Fruit fly (Drosophila melanogaster) whole organism, prepupa: ENCODE measurements around the gene CG31883.

Source experiments
- Blimp-1 ChIP-seq: fragments of 200-800 bp; sonication (Bioruptor generic); optimal IDR thresholded peaks from 3 replicates; lab custom pipeline; 2017; ENCODE audit warnings: missing biosample characterization, missing genetic modification characterization, mild to moderate bottlenecking, moderate library complexity, missing genetic modification reagents
- CG10631 ChIP-seq: fragments of 200-800 bp; sonication (Bioruptor generic); optimal IDR thresholded peaks from 2 replicates; lab custom pipeline; 2016; ENCODE audit warnings: missing biosample characterization, missing genetic modification characterization
- CG10669 ChIP-seq: fragments of 200-800 bp; sonication (Bioruptor generic); optimal IDR thresholded peaks from 3 replicates; lab custom pipeline; 2018; ENCODE audit warnings: missing biosample characterization, mild to moderate bottlenecking, missing genetic modification characterization, moderate library complexity
- CG11294 ChIP-seq: fragments of 200-800 bp; sonication (Bioruptor generic); IDR thresholded peaks from 2 replicates; pipeline ENCODE4 v1.3.6; 2022; ENCODE audit warnings: missing biosample characterization, missing genetic modification characterization
- CG11762 ChIP-seq: fragments of 200-800 bp; sonication (Bioruptor generic); optimal IDR thresholded peaks from 3 replicates; lab custom pipeline; 2016; ENCODE audit warnings: missing biosample characterization, missing genetic modification characterization; ENCODE audit not compliant: insufficient read depth
- CG11902 ChIP-seq: fragments of 200-800 bp; sonication (Bioruptor generic); optimal IDR thresholded peaks from 3 replicates; lab custom pipeline; 2016; ENCODE audit warnings: missing biosample characterization, missing genetic modification characterization
- CG15336 ChIP-seq: fragments of 200-800 bp; sonication (Bioruptor generic); IDR thresholded peaks from 2 replicates; pipeline ENCODE4 v1.3.6; 2022; ENCODE audit warnings: missing biosample characterization, missing genetic modification characterization
- CG1621 ChIP-seq: fragments of 200-800 bp; sonication (Bioruptor generic); optimal IDR thresholded peaks from 3 replicates; lab custom pipeline; 2018; ENCODE audit warnings: missing biosample characterization, mild to moderate bottlenecking, missing genetic modification characterization
- CG16779 ChIP-seq: fragments of 200-800 bp; sonication (Bioruptor generic); optimal IDR thresholded peaks from 3 replicates; lab custom pipeline; 2017; ENCODE audit warnings: missing biosample characterization, mild to moderate bottlenecking, missing genetic modification characterization
- CG32006 ChIP-seq: fragments of 200-800 bp; sonication (Bioruptor generic); optimal IDR thresholded peaks from 3 replicates; lab custom pipeline; 2017; ENCODE audit warnings: missing biosample characterization, mild to moderate bottlenecking, missing genetic modification characterization
- CG34406 ChIP-seq: fragments of 200-800 bp; sonication (Bioruptor generic); optimal IDR thresholded peaks from 3 replicates; lab custom pipeline; 2016; ENCODE audit warnings: missing biosample characterization, missing genetic modification characterization
- CG3919 ChIP-seq: fragments of 200-800 bp; sonication (Bioruptor generic); optimal IDR thresholded peaks from 3 replicates; lab custom pipeline; 2016; ENCODE audit warnings: missing biosample characterization, missing genetic modification characterization
- CG6163 ChIP-seq: fragments of 200-800 bp; sonication (Bioruptor generic); IDR thresholded peaks from 3 replicates; pipeline ENCODE4 v1.3.6; 2022; ENCODE audit warnings: missing biosample characterization, missing genetic modification characterization
- CG6276 ChIP-seq: fragments of 200-800 bp; sonication (Bioruptor generic); optimal IDR thresholded peaks from 2 replicates; lab custom pipeline; 2017; ENCODE audit warnings: missing biosample characterization, mild to moderate bottlenecking, missing genetic modification characterization
- CG6792 ChIP-seq: fragments of 200-800 bp; sonication (Bioruptor generic); optimal IDR thresholded peaks from 3 replicates; lab custom pipeline; 2016; ENCODE audit warnings: missing biosample characterization, missing genetic modification characterization
- CG6808 ChIP-seq: fragments of 200-800 bp; sonication (Bioruptor generic); optimal IDR thresholded peaks from 3 replicates; lab custom pipeline; 2017; ENCODE audit warnings: missing biosample characterization, missing genetic modification characterization, mild to moderate bottlenecking, moderate library complexity, missing genetic modification reagents
- CG6854 ChIP-seq: fragments of 200-800 bp; sonication (Bioruptor generic); optimal IDR thresholded peaks from 2 replicates; lab custom pipeline; 2017; ENCODE audit warnings: missing biosample characterization, mild to moderate bottlenecking, missing genetic modification characterization
- CG7368 ChIP-seq: fragments of 200-800 bp; sonication (Bioruptor generic); optimal IDR thresholded peaks from 3 replicates; lab custom pipeline; 2016; ENCODE audit warnings: missing biosample characterization, missing genetic modification characterization
- CG8119 ChIP-seq: fragments of 200-800 bp; sonication (Bioruptor generic); IDR thresholded peaks from 3 replicates; pipeline ENCODE4 v1.3.6; 2022; ENCODE audit warnings: missing biosample characterization, missing genetic modification characterization
- CG8632 ChIP-seq: fragments of 200-800 bp; sonication (Bioruptor generic); optimal IDR thresholded peaks from 3 replicates; lab custom pipeline; 2016; ENCODE audit warnings: missing biosample characterization, missing genetic modification characterization
- CG9139 ChIP-seq: fragments of 200-800 bp; sonication (Bioruptor generic); optimal IDR thresholded peaks from 3 replicates; lab custom pipeline; 2017; ENCODE audit warnings: missing biosample characterization, mild to moderate bottlenecking, missing genetic modification characterization
- Eip75B ChIP-seq: fragments of 200-800 bp; sonication (Bioruptor generic); optimal IDR thresholded peaks from 3 replicates; lab custom pipeline; 2016; ENCODE audit warnings: missing biosample characterization, missing genetic modification characterization
- Eip78C ChIP-seq: fragments of 200-800 bp; sonication (Bioruptor generic); peaks from one replicate; lab custom pipeline; 2016; ENCODE audit warnings: missing biosample characterization, missing genetic modification characterization
- Ets21C ChIP-seq: fragments of 200-800 bp; sonication (Bioruptor generic); optimal IDR thresholded peaks from 3 replicates; lab custom pipeline; 2016; ENCODE audit warnings: missing biosample characterization, missing genetic modification characterization
- Gug ChIP-seq: fragments of 200-800 bp; sonication (Bioruptor generic); IDR thresholded peaks from 2 replicates; pipeline ENCODE4 v1.3.6; 2022; ENCODE audit warnings: missing biosample characterization, missing genetic modification characterization
- Hr39 ChIP-seq: fragments of 200-800 bp; sonication (Bioruptor generic); optimal IDR thresholded peaks from 2 replicates; lab custom pipeline; 2016; ENCODE audit warnings: missing biosample characterization, missing genetic modification characterization
- Lpt ChIP-seq: fragments of 200-800 bp; sonication (Bioruptor generic); optimal IDR thresholded peaks from 3 replicates; lab custom pipeline; 2016; ENCODE audit warnings: missing biosample characterization, missing genetic modification characterization
- Met ChIP-seq: fragments of 200-800 bp; sonication (Bioruptor generic); optimal IDR thresholded peaks from 3 replicates; lab custom pipeline; 2016; ENCODE audit warnings: missing biosample characterization, missing genetic modification characterization
- OdsH ChIP-seq: fragments of 200-800 bp; sonication (Bioruptor generic); optimal IDR thresholded peaks from 3 replicates; lab custom pipeline; 2016; ENCODE audit warnings: missing biosample characterization, missing genetic modification characterization
- Sox102F ChIP-seq: fragments of 200-800 bp; sonication (Bioruptor generic); optimal IDR thresholded peaks from 2 replicates; lab custom pipeline; 2016; ENCODE audit warnings: missing biosample characterization, mild to moderate bottlenecking, missing genetic modification characterization
- Sox14 ChIP-seq: fragments of 200-800 bp; sonication (Bioruptor generic); optimal IDR thresholded peaks from 3 replicates; lab custom pipeline; 2016; ENCODE audit warnings: missing biosample characterization, missing genetic modification characterization
- achi ChIP-seq: fragments of 200-800 bp; sonication (Bioruptor generic); optimal IDR thresholded peaks from 3 replicates; lab custom pipeline; 2016; ENCODE audit warnings: missing biosample characterization, missing genetic modification characterization
- acj6 ChIP-seq: fragments of 200-800 bp; sonication (Bioruptor generic); optimal IDR thresholded peaks from 3 replicates; lab custom pipeline; 2016; ENCODE audit warnings: missing biosample characterization, missing genetic modification characterization
- dsx ChIP-seq: fragments of 200-800 bp; optimal IDR thresholded peaks from 3 replicates; lab custom pipeline; 2019; ENCODE audit warnings: missing biosample characterization, mild to moderate bottlenecking, missing genetic modification characterization, moderate library complexity; ENCODE audit not compliant: poor library complexity, severe bottlenecking
- eg ChIP-seq: fragments of 200-800 bp; sonication (Bioruptor generic); IDR thresholded peaks from 3 replicates; pipeline ENCODE4 v1.3.6; 2022; ENCODE audit warnings: missing biosample characterization, missing genetic modification characterization
- fd59A ChIP-seq: fragments of 200-800 bp; sonication (Bioruptor generic); optimal IDR thresholded peaks from 2 replicates; lab custom pipeline; 2017; ENCODE audit warnings: missing biosample characterization, mild to moderate bottlenecking, missing genetic modification characterization, missing genetic modification reagents
- fkh ChIP-seq: fragments of 200-800 bp; sonication (Bioruptor generic); optimal IDR thresholded peaks from 3 replicates; lab custom pipeline; 2017; ENCODE audit warnings: missing biosample characterization, mild to moderate bottlenecking, missing genetic modification characterization, moderate library complexity
- net ChIP-seq: fragments of 200-800 bp; sonication (Bioruptor generic); optimal IDR thresholded peaks from 3 replicates; lab custom pipeline; 2016; ENCODE audit warnings: missing biosample characterization, missing genetic modification characterization
- pdm3 ChIP-seq: fragments of 200-800 bp; sonication (Bioruptor generic); optimal IDR thresholded peaks from 3 replicates; lab custom pipeline; 2016; ENCODE audit warnings: missing biosample characterization, missing genetic modification characterization
- salr ChIP-seq, 2 experiments: fragments of 200-800 bp; sonication (Bioruptor generic); optimal IDR thresholded peaks; 3 replicates each; lab custom pipeline; 2016 to 2018; ENCODE audit warnings: missing biosample characterization in 2 of 2, missing genetic modification characterization in 2 of 2, mild to moderate bottlenecking in 1 of 2
- spab ChIP-seq: fragments of 200-800 bp; sonication (Bioruptor generic); optimal IDR thresholded peaks from 2 replicates; lab custom pipeline; 2017; ENCODE audit warnings: missing biosample characterization, mild to moderate bottlenecking, missing genetic modification characterization, missing genetic modification reagents
- ss ChIP-seq, 2 experiments: fragments of 200-800 bp; sonication (Bioruptor generic); optimal IDR thresholded peaks; 2 replicates in 1 of 2; 3 replicates in 1 of 2; lab custom pipeline; 2017 to 2018; ENCODE audit warnings: mild to moderate bottlenecking in 2 of 2, missing biosample characterization in 2 of 2, missing genetic modification characterization in 2 of 2, moderate library complexity in 1 of 2
- svp ChIP-seq: fragments of 200-800 bp; sonication (Bioruptor generic); peaks from one replicate; lab custom pipeline; 2016; ENCODE audit warnings: missing biosample characterization, missing genetic modification characterization
- topi ChIP-seq: fragments of 200-800 bp; sonication (Bioruptor generic); optimal IDR thresholded peaks from 3 replicates; lab custom pipeline; 2016; ENCODE audit warnings: missing biosample characterization, missing genetic modification characterization

The CG31883 gene

DNA sequence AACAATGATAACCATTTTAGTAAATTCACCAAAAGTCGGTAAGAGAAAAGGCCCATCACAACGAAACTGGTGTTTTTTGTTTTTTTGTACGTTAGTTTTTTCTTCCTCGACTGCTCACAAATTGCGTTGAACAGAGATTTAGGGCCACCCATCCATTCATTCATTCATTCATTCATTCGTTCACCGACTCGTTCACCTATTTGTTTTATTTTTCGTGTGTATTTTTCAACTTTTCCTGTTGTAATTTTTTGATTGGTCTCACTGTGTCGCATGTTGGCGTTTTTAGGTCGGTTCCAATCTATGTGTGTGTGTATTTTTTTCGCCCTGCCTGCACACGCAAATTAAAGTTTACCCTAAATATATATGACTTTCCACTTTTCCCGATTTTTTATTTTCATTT, 3.4 kb upstream of the CG31883 start:
- TF ChIP-seq dsx (GFP tag; lab: Kevin White, UChicago) (no peak), salr (GFP tag; optimal IDR thresholded peaks at IDR 0.05; lab: Kevin White, UChicago) (no peak), Eip78C (peak; percentile 36)

DNA sequence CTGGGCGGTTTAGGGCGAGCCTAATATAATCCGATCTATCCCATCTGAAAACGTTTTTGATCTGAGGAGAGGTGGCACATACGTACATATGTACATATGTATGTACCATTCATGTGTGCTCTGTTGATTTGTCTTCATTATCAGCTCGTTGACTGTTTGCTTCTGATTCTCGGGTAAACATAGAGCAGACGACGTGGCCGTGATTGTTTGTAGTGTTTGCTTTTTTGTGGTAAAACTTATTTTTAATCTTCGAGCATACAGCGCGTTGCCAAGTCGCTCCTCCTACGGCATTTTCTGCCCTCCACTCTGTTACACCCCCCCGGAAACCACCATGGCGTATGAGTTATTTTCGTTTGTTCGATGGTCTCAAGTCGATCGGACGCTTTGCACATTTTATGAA, 2.6 kb upstream of the CG31883 start:
- TF ChIP-seq CG10631 (GFP tag; lab: Kevin White, UChicago) (peak; percentile 26), CG8119 (GFP tag; lab: Robert Waterston, UW) (no peak), acj6 (GFP tag; lab: Kevin White, UChicago) (peak; percentile 13), CG10669 (GFP tag; lab: Kevin White, UChicago) (peak; percentile 54), pdm3 (GFP tag; lab: Kevin White, UChicago) (peak; percentile 1), CG32006 (GFP tag; lab: Kevin White, UChicago) (peak; percentile 22), achi (GFP tag; lab: Kevin White, UChicago) (peak; percentile 23), CG3919 (peak; percentile 48), Sox14 (GFP tag; lab: Kevin White, UChicago) (no peak), Met (GFP tag; lab: Kevin White, UChicago) (no peak), Ets21C (GFP tag; lab: Kevin White, UChicago) (no peak), salr (GFP tag; optimal IDR thresholded peaks at IDR 0.05; lab: Kevin White, UChicago) (peak; percentile 3 to 53), CG9139 (peak; percentile 72), Sox102F (GFP tag; lab: Kevin White, UChicago) (no peak), CG34406 (peak; percentile 1), svp (GFP tag; lab: Kevin White, UChicago) (no peak), spab (peak; percentile 54), CG16779 (no peak), OdsH (GFP tag; lab: Kevin White, UChicago) (peak; percentile 17), CG1621 (tag; lab: Kevin White, UChicago) (peak; percentile 56), net (GFP tag; lab: Kevin White, UChicago) (peak; percentile 47), eg (GFP tag; lab: Robert Waterston, UW) (0 out of 3 replicates have a peak, but pooled peaks have one; percentile 29), dsx (GFP tag; lab: Kevin White, UChicago) (peak; percentile 26), CG11294 (GFP tag; lab: Robert Waterston, UW) (peak; percentile 19; the same call in 1 of the 2 replicates), topi (GFP tag; lab: Kevin White, UChicago) (no peak), fkh (GFP tag; lab: Kevin White, UChicago) (peak; percentile 99), Eip75B (GFP tag; lab: Kevin White, UChicago) (no peak), CG15336 (GFP tag; lab: Robert Waterston, UW) (no peak; the same call in 1 of the 2 replicates), CG6163 (GFP tag; lab: Robert Waterston, UW) (peak; percentile 59; the same call in 2 of the 3 replicates), CG6854 (GFP tag; lab: Kevin White, UChicago) (no peak), CG11762 (GFP tag; lab: Kevin White, UChicago) (peak; percentile 17), CG6276 (GFP tag; lab: Kevin White, UChicago) (peak; percentile 32), CG8632 (GFP tag; lab: Kevin White, UChicago) (no peak), Blimp-1 (no peak), CG7368 (GFP tag; lab: Kevin White, UChicago) (peak; percentile 3), Gug (GFP tag; lab: Robert Waterston, UW) (0 out of 2 replicates have a peak, but pooled peaks have one; percentile 21), CG6792 (GFP tag; lab: Kevin White, UChicago) (peak; percentile 14), Lpt (GFP tag; lab: Kevin White, UChicago) (peak; percentile 20), CG11902 (GFP tag; lab: Kevin White, UChicago) (no peak), CG6808 (GFP tag; lab: Kevin White, UChicago) (peak; percentile 65), Eip78C (peak; percentile 83), fd59A (GFP tag; lab: Kevin White, UChicago) (no peak), Hr39 (GFP tag; lab: Kevin White, UChicago) (no peak), ss (GFP tag; optimal IDR thresholded peaks at IDR 0.05; lab: Kevin White, UChicago) (peak; percentile 48 to 71)
